Worm (Caenorhabditis elegans) whole organism, late embryonic: Measurements from ENCODE around the gene cest-4.

Experiments
- C08G9.2 ChIP-seq: sonication (generic microtip); optimal IDR thresholded peaks from 2 replicates; lab custom pipeline; 2016; ENCODE audit warnings: mild to moderate bottlenecking, missing genetic modification characterization, moderate library complexity, missing compliant biosample characterization
- C38D4.7 ChIP-seq: fragments of 200-800 bp; sonication (Bioruptor generic); optimal IDR thresholded peaks from 2 replicates; lab custom pipeline; 2018; ENCODE audit warnings: mild to moderate bottlenecking, missing genetic modification characterization, moderate library complexity, missing compliant biosample characterization
- K02D7.2 ChIP-seq: sonication (generic microtip); optimal IDR thresholded peaks from 2 replicates; lab custom pipeline; 2017; ENCODE audit warnings: mild to moderate bottlenecking, missing genetic modification characterization, missing compliant biosample characterization
- ahr-1 ChIP-seq: sonication (generic microtip); optimal IDR thresholded peaks from 2 replicates; lab custom pipeline; 2016; ENCODE audit warnings: missing genetic modification characterization, missing compliant biosample characterization
- ceh-18 ChIP-seq: sonication (generic microtip); optimal IDR thresholded peaks from 2 replicates; lab custom pipeline; 2016; ENCODE audit warnings: missing genetic modification characterization, missing compliant biosample characterization
- ceh-2 ChIP-seq: sonication (generic microtip); optimal IDR thresholded peaks from 2 replicates; lab custom pipeline; 2016; ENCODE audit warnings: missing genotype, missing genetic modification characterization, missing compliant biosample characterization
- ceh-22 ChIP-seq: sonication (generic microtip); optimal IDR thresholded peaks from 2 replicates; lab custom pipeline; 2017; ENCODE audit warnings: missing biosample characterization, missing genetic modification characterization
- ceh-31 ChIP-seq: sonication (generic microtip); optimal IDR thresholded peaks from 2 replicates; lab custom pipeline; 2016; ENCODE audit warnings: missing genetic modification characterization, missing compliant biosample characterization
- ceh-34 ChIP-seq: sonication (generic microtip); optimal IDR thresholded peaks from 2 replicates; lab custom pipeline; 2016; ENCODE audit warnings: mild to moderate bottlenecking, missing genetic modification characterization, missing compliant biosample characterization
- ceh-48 ChIP-seq: sonication (generic microtip); optimal IDR thresholded peaks from 2 replicates; lab custom pipeline; 2016; ENCODE audit warnings: missing genetic modification characterization, inconsistent platforms, missing compliant biosample characterization
- ceh-6 ChIP-seq: fragments of 200-800 bp; sonication (Bioruptor generic); optimal IDR thresholded peaks from 2 replicates; lab custom pipeline; 2018; ENCODE audit warnings: mild to moderate bottlenecking, missing genetic modification characterization, missing compliant biosample characterization
- che-1 ChIP-seq: sonication (generic microtip); optimal IDR thresholded peaks from 2 replicates; lab custom pipeline; 2016; ENCODE audit warnings: mild to moderate bottlenecking, missing genetic modification characterization, missing compliant biosample characterization
- dmd-4 ChIP-seq: sonication (generic microtip); optimal IDR thresholded peaks from 2 replicates; lab custom pipeline; 2016; ENCODE audit warnings: borderline replicate concordance, missing genetic modification characterization, missing compliant biosample characterization
- dve-1 ChIP-seq: sonication (generic microtip); optimal IDR thresholded peaks from 2 replicates; lab custom pipeline; 2017; ENCODE audit warnings: antibody characterized with exemption, mild to moderate bottlenecking, missing genetic modification characterization, missing compliant biosample characterization
- eyg-1 ChIP-seq: sonication (generic microtip); optimal IDR thresholded peaks from 2 replicates; lab custom pipeline; 2016; ENCODE audit warnings: missing genotype, missing genetic modification characterization, missing compliant biosample characterization
- fax-1 ChIP-seq: sonication (generic microtip); optimal IDR thresholded peaks from 2 replicates; lab custom pipeline; 2016; ENCODE audit warnings: missing genotype, missing genetic modification characterization, missing compliant biosample characterization
- fkh-6 ChIP-seq: sonication (generic microtip); optimal IDR thresholded peaks from 2 replicates; lab custom pipeline; 2016; ENCODE audit warnings: missing genetic modification characterization, missing compliant biosample characterization
- hlh-30 ChIP-seq: sonication (generic microtip); optimal IDR thresholded peaks from 2 replicates; lab custom pipeline; 2017; ENCODE audit warnings: antibody characterized with exemption, missing genetic modification characterization, missing compliant biosample characterization; ENCODE audit not compliant: insufficient read depth
- lin-11 ChIP-seq: fragments of 200-800 bp; sonication (Bioruptor generic); optimal IDR thresholded peaks from 2 replicates; lab custom pipeline; 2018; ENCODE audit warnings: mild to moderate bottlenecking, missing genetic modification characterization, missing compliant biosample characterization
- madf-2 ChIP-seq: sonication (generic microtip); optimal IDR thresholded peaks from 2 replicates; lab custom pipeline; 2017; ENCODE audit warnings: missing genetic modification characterization, missing compliant biosample characterization
- nfya-1 ChIP-seq: sonication (generic microtip); optimal IDR thresholded peaks from 2 replicates; lab custom pipeline; 2017; ENCODE audit warnings: missing genetic modification characterization, mild to moderate bottlenecking, missing compliant biosample characterization, antibody characterized with exemption, moderate library complexity
- nhr-11 ChIP-seq: fragments of 150-350 bp; optimal IDR thresholded peaks from 2 replicates; lab custom pipeline; 2014; ENCODE audit warnings: missing biosample characterization, missing genetic modification characterization
- npax-4 ChIP-seq: sonication (generic microtip); optimal IDR thresholded peaks from 2 replicates; lab custom pipeline; 2016; ENCODE audit warnings: missing genetic modification characterization, missing compliant biosample characterization
- odd-2 ChIP-seq: sonication (generic microtip); optimal IDR thresholded peaks from 2 replicates; lab custom pipeline; 2017; ENCODE audit warnings: antibody characterized with exemption, mild to moderate bottlenecking, missing genetic modification characterization, missing compliant biosample characterization
- pag-3 ChIP-seq: sonication (generic microtip); optimal IDR thresholded peaks from 2 replicates; lab custom pipeline; 2016; ENCODE audit warnings: missing compliant biosample characterization, missing genetic modification characterization, borderline replicate concordance
- pat-9 ChIP-seq: fragments of 200-800 bp; sonication (Bioruptor generic); optimal IDR thresholded peaks from 2 replicates; lab custom pipeline; 2018; ENCODE audit warnings: mild to moderate bottlenecking, missing genetic modification characterization, moderate library complexity, missing compliant biosample characterization
- pax-1 ChIP-seq: fragments of 150-350 bp; optimal IDR thresholded peaks from 2 replicates; lab custom pipeline; 2014; ENCODE audit warnings: missing biosample characterization, missing genetic modification characterization
- pha-4 ChIP-seq: fragments of 150-350 bp; optimal IDR thresholded peaks from 2 replicates; lab custom pipeline; 2018; ENCODE audit warnings: missing biosample characterization, missing genetic modification reagents, missing genetic modification characterization
- pqm-1 ChIP-seq: sonication (generic microtip); optimal IDR thresholded peaks from 2 replicates; lab custom pipeline; 2016; ENCODE audit warnings: missing genetic modification characterization, missing compliant biosample characterization
- sox-2 ChIP-seq: fragments of 200-800 bp; sonication (Bioruptor generic); IDR thresholded peaks from 2 replicates; pipeline ENCODE4 v1.3.6; 2022; ENCODE audit warnings: missing genetic modification reagents, missing genetic modification characterization, missing compliant biosample characterization
- syd-9 ChIP-seq: sonication (generic microtip); optimal IDR thresholded peaks from 2 replicates; lab custom pipeline; 2016; ENCODE audit warnings: mild to moderate bottlenecking, missing genetic modification characterization, moderate library complexity, missing compliant biosample characterization
- tbx-2 ChIP-seq: sonication (generic microtip); optimal IDR thresholded peaks from 2 replicates; lab custom pipeline; 2016; ENCODE audit warnings: missing genetic modification characterization, missing compliant biosample characterization
- tbx-7 ChIP-seq: sonication (generic microtip); optimal IDR thresholded peaks from 2 replicates; lab custom pipeline; 2016; ENCODE audit warnings: missing genotype, missing genetic modification characterization, missing compliant biosample characterization
- unc-42 ChIP-seq: sonication (generic microtip); optimal IDR thresholded peaks from 2 replicates; lab custom pipeline; 2016; ENCODE audit warnings: missing genotype, missing genetic modification characterization, missing compliant biosample characterization
- unc-55 ChIP-seq: sonication (generic microtip); optimal IDR thresholded peaks from 2 replicates; lab custom pipeline; 2017; ENCODE audit warnings: missing biosample characterization, missing genetic modification reagents, missing genetic modification characterization
- unc-86 ChIP-seq: sonication (generic microtip); optimal IDR thresholded peaks from 2 replicates; lab custom pipeline; 2016; ENCODE audit warnings: missing genetic modification characterization, missing compliant biosample characterization
- zip-5 ChIP-seq: sonication (generic microtip); optimal IDR thresholded peaks from 2 replicates; lab custom pipeline; 2016; ENCODE audit warnings: missing genetic modification characterization, missing compliant biosample characterization
- ztf-16 ChIP-seq: sonication (generic microtip); optimal IDR thresholded peaks from 2 replicates; lab custom pipeline; 2017; ENCODE audit warnings: missing genetic modification characterization, missing compliant biosample characterization

Gene cest-4

ce11 chrIV:6785873-6786272 lies 16.3 kb downstream of the cest-4 start:
- TF ChIP-seq unc-42, result peak; percentile 31
- peak; percentile 20 for TF ChIP-seq unc-55
- TF ChIP-seq ceh-34 (tag; lab: Kevin White, UChicago), result no peak
- peak; percentile 34 for TF ChIP-seq nfya-1 (tag; lab: Kevin White, UChicago)

ce11 chrIV:6785151-6785550 lies 17.0 kb downstream of the cest-4 start, which contains the start of gene dyci-1:
dyci-1 (minus strand) TSS chrIV:6785272.
- TF ChIP-seq C08G9.2 (tag; lab: Kevin White, UChicago) (no peak), lin-11 (tag; lab: Kevin White, UChicago) (no peak), ztf-16 (tag; lab: Kevin White, UChicago) (no peak), pqm-1 (no peak), ceh-18 (tag; lab: Kevin White, UChicago) (peak; percentile 32), ceh-22 (tag; lab: Kevin White, UChicago) (peak; percentile 2), pha-4 (tag; lab: Kevin White, UChicago) (no peak), tbx-2 (tag; lab: Kevin White, UChicago) (peak; percentile 47), che-1 (no peak), ceh-31 (tag; lab: Kevin White, UChicago) (peak; percentile 1), unc-86 (no peak)

ce11 chrIV:6777156-6777555 lies 25.0 kb downstream of the cest-4 start:
- TF ChIP-seq dmd-4 (tag; lab: Kevin White, UChicago) (no peak), ceh-2 (tag; lab: Kevin White, UChicago) (no peak), dve-1 (tag; lab: Kevin White, UChicago) (no peak)

- TF ChIP-seq K02D7.2 (tag; lab: Kevin White, UChicago) (no peak), pha-4 (tag; lab: Kevin White, UChicago) (no peak), unc-42 (no peak), fkh-6 (tag; lab: Kevin White, UChicago) (no peak), pat-9 (tag; lab: Kevin White, UChicago) (no peak), pag-3 (no peak), C38D4.7 (GFP tag; lab: Kevin White, UChicago) (no peak), fax-1 (tag; lab: Kevin White, UChicago) (no peak), ceh-2 (tag; lab: Kevin White, UChicago) (no peak)
These were observed 30.6 kb downstream of the cest-4 start for ce11 chrIV:6771556-6771955.

- TF ChIP-seq pat-9 (tag; lab: Kevin White, UChicago) (no peak), ceh-6 (GFP tag; lab: Kevin White, UChicago) (no peak), zip-5 (tag; lab: Kevin White, UChicago) (no peak), npax-4 (tag; lab: Kevin White, UChicago) (no peak), madf-2 (tag; lab: Kevin White, UChicago) (no peak), sox-2 (GFP tag; lab: Robert Waterston, UW) (no peak), syd-9 (tag; lab: Kevin White, UChicago) (no peak), eyg-1 (tag; lab: Kevin White, UChicago) (no peak), ahr-1 (no peak)
These were observed 31.7 kb downstream of the cest-4 start, which contains the start of gene anat-1 for ce11 chrIV:6770407-6770883. anat-1 (plus strand) TSS chrIV:6770833.

- no peak for TF ChIP-seq nhr-11
- peak; percentile 53 for TF ChIP-seq ceh-48 (tag; lab: Kevin White, UChicago)
- peak; percentile 91 for TF ChIP-seq pax-1 (tag; lab: Kevin White, UChicago)
- TF ChIP-seq eyg-1 (tag; lab: Kevin White, UChicago), result no peak
- peak; percentile 5 for TF ChIP-seq tbx-2 (tag; lab: Kevin White, UChicago)
- peak; percentile 54 for TF ChIP-seq ceh-31 (tag; lab: Kevin White, UChicago)
- peak; percentile 61 for TF ChIP-seq nfya-1 (tag; lab: Kevin White, UChicago)
- TF ChIP-seq hlh-30 (tag; lab: Kevin White, UChicago), result peak; percentile 62
- TF ChIP-seq unc-42, result peak; percentile 38
- no peak for TF ChIP-seq tbx-7 (tag; lab: Kevin White, UChicago)
- no peak for TF ChIP-seq odd-2
These were observed 34.9 kb downstream of the cest-4 start for ce11 chrIV:6767240-6767639.
